Fruit fly (Drosophila melanogaster) whole organism, embryonic: Measurements from ENCODE around the gene CG5235.

Source experiments
- Adf1 ChIP-seq: fragments of 200-800 bp; sonication (Bioruptor generic); IDR thresholded peaks from 2 replicates; pipeline ENCODE4 v1.3.6; 2022; ENCODE audit warnings: missing biosample characterization, missing genetic modification characterization
- Antp ChIP-seq: fragments of 200-800 bp; sonication (Bioruptor generic); optimal IDR thresholded peaks from 3 replicates; lab custom pipeline; 2016; ENCODE audit warnings: missing biosample characterization, missing genetic modification characterization
- Bdp1 ChIP-seq: fragments of 200-800 bp; sonication (Bioruptor generic); optimal IDR thresholded peaks from 3 replicates; lab custom pipeline; 2016; ENCODE audit warnings: missing biosample characterization, missing genetic modification characterization
- Blimp-1 ChIP-seq: fragments of 200-800 bp; sonication (Bioruptor generic); optimal IDR thresholded peaks from 3 replicates; lab custom pipeline; 2018; ENCODE audit warnings: missing biosample characterization, missing genetic modification characterization, mild to moderate bottlenecking, moderate library complexity, missing genetic modification reagents
- CG10267 ChIP-seq: fragments of 200-800 bp; sonication (Bioruptor generic); optimal IDR thresholded peaks from 2 replicates; lab custom pipeline; 2018; ENCODE audit warnings: missing biosample characterization, mild to moderate bottlenecking, missing genetic modification characterization, moderate library complexity
- CG12155 ChIP-seq: fragments of 200-800 bp; sonication (Bioruptor generic); optimal IDR thresholded peaks from 3 replicates; lab custom pipeline; 2016; ENCODE audit warnings: missing biosample characterization, missing genetic modification characterization
- CG15011 ChIP-seq: fragments of 200-800 bp; sonication (Bioruptor generic); optimal IDR thresholded peaks from 3 replicates; lab custom pipeline; 2018; ENCODE audit warnings: missing biosample characterization, mild to moderate bottlenecking, missing genetic modification characterization
- CG1602 ChIP-seq: fragments of 200-800 bp; sonication (Bioruptor generic); optimal IDR thresholded peaks from 3 replicates; lab custom pipeline; 2016; ENCODE audit warnings: missing biosample characterization, missing genetic modification characterization
- CG16813 ChIP-seq: fragments of 200-800 bp; sonication (Bioruptor generic); IDR thresholded peaks from 3 replicates; pipeline ENCODE4 v1.3.6; 2022; ENCODE audit warnings: missing biosample characterization, missing genetic modification characterization; ENCODE audit not compliant: partially characterized antibody
- CG16863 ChIP-seq: fragments of 200-800 bp; sonication (Bioruptor generic); optimal IDR thresholded peaks from 3 replicates; lab custom pipeline; 2016; ENCODE audit warnings: missing biosample characterization, missing genetic modification characterization
- CG1792 ChIP-seq: fragments of 200-800 bp; sonication (Bioruptor generic); optimal IDR thresholded peaks from 2 replicates; lab custom pipeline; 2016; ENCODE audit warnings: missing biosample characterization, missing genetic modification characterization
- CG32772 ChIP-seq: fragments of 200-800 bp; sonication (Bioruptor generic); IDR thresholded peaks from 2 replicates; pipeline ENCODE4 v1.3.6; 2022; ENCODE audit warnings: missing biosample characterization, missing genetic modification characterization
- CG6683 ChIP-seq: fragments of 200-800 bp; sonication (Bioruptor generic); optimal IDR thresholded peaks from 2 replicates; lab custom pipeline; 2017; ENCODE audit warnings: missing biosample characterization, mild to moderate bottlenecking, missing genetic modification characterization, missing genetic modification reagents
- CG7372 ChIP-seq: fragments of 200-800 bp; sonication (Bioruptor generic); IDR thresholded peaks from 2 replicates; pipeline ENCODE4 v1.3.6; 2022; ENCODE audit warnings: missing biosample characterization, missing genetic modification characterization
- CG8359 ChIP-seq: fragments of 200-800 bp; sonication (Bioruptor generic); optimal IDR thresholded peaks from 2 replicates; lab custom pipeline; 2017; ENCODE audit warnings: missing biosample characterization, mild to moderate bottlenecking, missing genetic modification characterization, borderline replicate concordance
- Chrac-16 ChIP-seq: fragments of 200-800 bp; sonication (Bioruptor generic); optimal IDR thresholded peaks from 3 replicates; lab custom pipeline; 2016; ENCODE audit warnings: missing biosample characterization, missing genetic modification characterization
- D ChIP-seq, 2 experiments: fragments of 200-800 bp in 1 of 2; fragments of >200 bp in 1 of 2; sonication (Bioruptor generic) in 1 of 2; optimal IDR thresholded peaks; 2 replicates in 1 of 2; 3 replicates in 1 of 2; lab custom pipeline; 2017; ENCODE audit warnings: mild to moderate bottlenecking in 1 of 2, missing biosample characterization in 1 of 2, missing genetic modification characterization in 1 of 2, missing genetic modification reagents in 1 of 2
- Doc2 ChIP-seq: fragments of 200-800 bp; sonication (Bioruptor generic); IDR thresholded peaks from 2 replicates; pipeline ENCODE4 v1.3.6; 2022; ENCODE audit warnings: missing biosample characterization, missing genetic modification characterization
- Eip74EF ChIP-seq, 2 experiments: fragments of 200-800 bp in 1 of 2; fragments of >200 bp in 1 of 2; sonication (Bioruptor generic) in 1 of 2; optimal IDR thresholded peaks; 2 replicates each; lab custom pipeline; 2017 to 2019; ENCODE audit warnings: missing biosample characterization in 2 of 2, missing genetic modification characterization in 2 of 2, mild to moderate bottlenecking in 1 of 2, moderate library complexity in 1 of 2
- H2.0 ChIP-seq: fragments of 200-800 bp; sonication (Bioruptor generic); IDR thresholded peaks from 2 replicates; pipeline ENCODE4 v1.3.6; 2022; ENCODE audit warnings: missing biosample characterization, missing genetic modification characterization
- HLH4C ChIP-seq: fragments of 200-800 bp; sonication (Bioruptor generic); IDR thresholded peaks from 3 replicates; pipeline ENCODE4 v1.3.6; 2022; ENCODE audit warnings: missing biosample characterization, missing genetic modification characterization; ENCODE audit not compliant: partially characterized antibody
- Mad ChIP-seq: fragments of 200-800 bp; sonication (Bioruptor generic); optimal IDR thresholded peaks from 2 replicates; lab custom pipeline; 2016; ENCODE audit warnings: missing biosample characterization, missing genetic modification characterization
- Meics ChIP-seq: fragments of 200-800 bp; sonication (Bioruptor generic); optimal IDR thresholded peaks from 2 replicates; lab custom pipeline; 2017; ENCODE audit warnings: missing biosample characterization, mild to moderate bottlenecking, missing genetic modification characterization
- NFAT ChIP-seq: fragments of 200-800 bp; sonication (Bioruptor generic); IDR thresholded peaks from 2 replicates; pipeline ENCODE4 v1.3.6; 2022; ENCODE audit warnings: missing biosample characterization, missing genetic modification characterization
- Nf-YA ChIP-seq: fragments of 200-800 bp; sonication (Bioruptor generic); IDR thresholded peaks from 2 replicates; pipeline ENCODE4 v1.3.6; 2022; ENCODE audit warnings: missing biosample characterization, missing genetic modification characterization
- Optix ChIP-seq: fragments of 200-800 bp; sonication (Bioruptor generic); IDR thresholded peaks from 3 replicates; pipeline ENCODE4 v1.3.6; 2022; ENCODE audit warnings: missing biosample characterization, missing genetic modification characterization
- Sry-δ ChIP-seq: fragments of 200-800 bp; sonication (Bioruptor generic); optimal IDR thresholded peaks from 2 replicates; lab custom pipeline; 2016; ENCODE audit warnings: missing biosample characterization, missing genetic modification characterization
- Ssrp ChIP-seq: fragments of 200-800 bp; sonication (Bioruptor generic); optimal IDR thresholded peaks from 2 replicates; lab custom pipeline; 2018; ENCODE audit warnings: missing biosample characterization, mild to moderate bottlenecking, missing genetic modification characterization, moderate library complexity
- Taf1 ChIP-seq: fragments of 200-800 bp; sonication (Bioruptor generic); IDR thresholded peaks from 2 replicates; pipeline ENCODE4 v1.3.6; 2022; ENCODE audit warnings: missing biosample characterization, missing genetic modification characterization
- bsh ChIP-seq, 2 experiments: fragments of 200-800 bp; sonication (Bioruptor generic); optimal IDR thresholded peaks; 2 replicates each; lab custom pipeline; 2017 to 2018; ENCODE audit warnings: mild to moderate bottlenecking in 2 of 2, missing biosample characterization in 2 of 2, missing genetic modification characterization in 2 of 2, moderate library complexity in 1 of 2
- ci ChIP-seq: fragments of 200-800 bp; sonication (Bioruptor generic); IDR thresholded peaks from 3 replicates; pipeline ENCODE4 v1.3.6; 2022; ENCODE audit warnings: missing biosample characterization, missing genetic modification characterization
- crp ChIP-seq, 2 experiments: fragments of 200-800 bp; sonication (Bioruptor generic); optimal IDR thresholded peaks; 2 replicates in 1 of 2; 3 replicates in 1 of 2; lab custom pipeline; 2017; ENCODE audit warnings: missing biosample characterization in 2 of 2, missing genetic modification characterization in 2 of 2, mild to moderate bottlenecking in 1 of 2, moderate library complexity in 1 of 2
- cwo ChIP-seq: fragments of 200-800 bp; sonication (Bioruptor generic); optimal IDR thresholded peaks from 3 replicates; lab custom pipeline; 2017; ENCODE audit warnings: missing biosample characterization, missing genetic modification characterization, mild to moderate bottlenecking, moderate library complexity, missing genetic modification reagents
- danr ChIP-seq: fragments of 200-800 bp; sonication (Bioruptor generic); IDR thresholded peaks from 2 replicates; pipeline ENCODE4 v1.3.6; 2022; ENCODE audit warnings: missing biosample characterization, missing genetic modification characterization
- fru ChIP-seq: fragments of >200 bp; optimal IDR thresholded peaks from 2 replicates; lab custom pipeline; 2017
- jigr1 ChIP-seq: fragments of 200-800 bp; sonication (Bioruptor generic); IDR thresholded peaks from 3 replicates; pipeline ENCODE4 v1.3.6; 2022; ENCODE audit warnings: missing biosample characterization, missing genetic modification characterization
- klu ChIP-seq: fragments of 200-800 bp; sonication (Bioruptor generic); IDR thresholded peaks from 2 replicates; pipeline ENCODE4 v1.3.6; 2022; ENCODE audit warnings: missing biosample characterization, missing genetic modification characterization
- luna ChIP-seq: fragments of 200-800 bp; sonication (Bioruptor generic); optimal IDR thresholded peaks from 2 replicates; lab custom pipeline; 2016; ENCODE audit warnings: missing biosample characterization, missing genetic modification characterization
- nau ChIP-seq: fragments of 200-800 bp; sonication (Bioruptor generic); optimal IDR thresholded peaks from 3 replicates; lab custom pipeline; 2017; ENCODE audit warnings: missing biosample characterization, mild to moderate bottlenecking, missing genetic modification characterization, missing genetic modification reagents
- nerfin-2 ChIP-seq: fragments of 200-800 bp; sonication (Bioruptor generic); IDR thresholded peaks from 2 replicates; pipeline ENCODE4 v1.3.6; 2022; ENCODE audit warnings: missing biosample characterization, missing genetic modification characterization; ENCODE audit not compliant: partially characterized antibody
- repo ChIP-seq: fragments of 200-800 bp; sonication (Bioruptor generic); optimal IDR thresholded peaks from 2 replicates; lab custom pipeline; 2016; ENCODE audit warnings: missing biosample characterization, missing genetic modification characterization
- salm ChIP-seq: fragments of 200-800 bp; sonication (Bioruptor generic); optimal IDR thresholded peaks from 2 replicates; lab custom pipeline; 2018; ENCODE audit warnings: missing biosample characterization, mild to moderate bottlenecking, missing genetic modification characterization
- sc ChIP-seq, 3 experiments: fragments of >200 bp in 2 of 3; fragments of 200-800 bp in 1 of 3; sonication (Bioruptor generic) in 1 of 3; optimal IDR thresholded peaks; 2 replicates in 2 of 3; 3 replicates in 1 of 3; lab custom pipeline; 2017; ENCODE audit warnings: mild to moderate bottlenecking in 1 of 3, missing biosample characterization in 1 of 3, missing genetic modification characterization in 1 of 3, missing genetic modification reagents in 1 of 3
- shn ChIP-seq: fragments of 200-800 bp; sonication (Bioruptor generic); optimal IDR thresholded peaks from 3 replicates; lab custom pipeline; 2016; ENCODE audit warnings: missing biosample characterization, missing genetic modification characterization
- sim ChIP-seq: fragments of 200-800 bp; sonication (Bioruptor generic); IDR thresholded peaks from 2 replicates; pipeline ENCODE4 v1.3.6; 2022; ENCODE audit warnings: missing biosample characterization, missing genetic modification characterization
- slbo ChIP-seq: fragments of 200-800 bp; sonication (Bioruptor generic); IDR thresholded peaks from 2 replicates; pipeline ENCODE4 v1.3.6; 2022; ENCODE audit warnings: missing biosample characterization, missing genetic modification characterization
- slou ChIP-seq: fragments of 200-800 bp; sonication (Bioruptor generic); optimal IDR thresholded peaks from 3 replicates; lab custom pipeline; 2016; ENCODE audit warnings: missing biosample characterization, missing genetic modification characterization
- zen2 ChIP-seq: fragments of 200-800 bp; sonication (Bioruptor generic); IDR thresholded peaks from 3 replicates; pipeline ENCODE4 v1.3.6; 2022; ENCODE audit warnings: missing biosample characterization, missing genetic modification characterization; ENCODE audit not compliant: partially characterized antibody
- zfh2 ChIP-seq: fragments of 200-800 bp; sonication (Bioruptor generic); optimal IDR thresholded peaks from 2 replicates; lab custom pipeline; 2016; ENCODE audit warnings: missing biosample characterization, missing genetic modification characterization

CG5235 gene

DNA sequence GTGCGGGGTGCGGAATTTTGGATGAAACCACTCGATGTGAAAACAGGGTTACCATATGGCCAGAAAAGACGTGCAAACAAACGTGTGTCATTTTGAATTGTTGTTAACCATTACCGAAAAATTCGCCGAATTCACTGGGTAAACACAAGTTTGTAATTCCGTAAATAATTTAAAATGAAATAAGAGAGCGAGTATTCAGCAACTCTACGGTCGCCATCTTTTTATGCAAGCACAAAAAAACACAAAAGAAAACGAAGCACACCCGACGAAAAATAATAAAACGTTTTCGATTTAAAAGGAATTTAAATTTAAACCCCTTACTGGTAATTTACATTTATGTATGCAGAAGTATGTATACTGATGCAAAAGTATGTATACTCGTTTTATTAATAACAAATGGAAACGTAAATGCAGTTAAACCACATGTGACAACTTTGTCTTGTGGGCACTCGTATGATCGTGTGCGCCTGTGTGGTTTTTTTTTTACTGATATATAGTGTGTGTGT lies 44.3 kb downstream of the CG5235 start (continued):
- peak; percentile 78 for TF ChIP-seq klu (GFP tag; lab: Robert Waterston, UW)
- TF ChIP-seq D (optimal IDR thresholded peaks at IDR 0.05; lab: Kevin White, UChicago): no peak
- TF ChIP-seq D (GFP tag; optimal IDR thresholded peaks at IDR 0.05; lab: Kevin White, UChicago): peak; percentile 80
- TF ChIP-seq CG12155 (GFP tag; lab: Kevin White, UChicago): peak; percentile 93
- peak; percentile 70 for TF ChIP-seq Adf1
- TF ChIP-seq fru (lab: Kevin White, UChicago): no peak
- TF ChIP-seq nau (GFP tag; lab: Kevin White, UChicago): peak; percentile 85
- TF ChIP-seq CG32772 (GFP tag; lab: Robert Waterston, UW): peak; percentile 89
- no peak for TF ChIP-seq nerfin-2 (GFP tag; lab: Robert Waterston, UW)
- no peak for TF ChIP-seq CG16813 (GFP tag; lab: Robert Waterston, UW)
- TF ChIP-seq CG15011 (GFP tag; lab: Kevin White, UChicago): peak; percentile 86
- peak; percentile 86 for TF ChIP-seq slbo (GFP tag; lab: Robert Waterston, UW)
- TF ChIP-seq luna: peak; percentile 70
- 0 out of 3 replicates have a peak, but pooled peaks have one; percentile 48 for TF ChIP-seq jigr1 (GFP tag; lab: Robert Waterston, UW)
- peak; percentile 90 for TF ChIP-seq CG10267
- TF ChIP-seq sim: peak; percentile 78
- peak; percentile 93 for TF ChIP-seq Meics (GFP tag; lab: Kevin White, UChicago)
- TF ChIP-seq Bdp1: peak; percentile 84
- peak; percentile 53 for TF ChIP-seq CG8359 (GFP tag; lab: Kevin White, UChicago)
- TF ChIP-seq Ssrp: peak; percentile 92
- TF ChIP-seq Eip74EF (GFP tag; optimal IDR thresholded peaks at IDR 0.05; lab: Kevin White, UChicago): peak in 1 of 2 experiments; percentile 91
- peak; percentile 74; the same call in 1 of the 2 replicates for TF ChIP-seq Nf-YA (GFP tag; lab: Robert Waterston, UW)
- peak; percentile 61 for TF ChIP-seq slou (GFP tag; lab: Kevin White, UChicago)
- TF ChIP-seq Blimp-1 (GFP tag; lab: Kevin White, UChicago): peak; percentile 93
- peak in 1 of 2 experiments; percentile 44 for TF ChIP-seq crp (GFP tag; optimal IDR thresholded peaks at IDR 0.05; lab: Kevin White, UChicago)
- peak; percentile 83 for TF ChIP-seq CG6683
- TF ChIP-seq zen2 (GFP tag; lab: Robert Waterston, UW): no peak
- peak; percentile 84 for TF ChIP-seq Taf1 (GFP tag; lab: Robert Waterston, UW)
- no peak for TF ChIP-seq sc (optimal IDR thresholded peaks at IDR 0.05; lab: Kevin White, UChicago)
- peak; percentile 71 for TF ChIP-seq sc (GFP tag; optimal IDR thresholded peaks at IDR 0.05; lab: Kevin White, UChicago)
- peak; percentile 82; the same call in 2 of the 3 replicates for TF ChIP-seq Optix
- TF ChIP-seq ci: peak; percentile 97
- TF ChIP-seq cwo (GFP tag; lab: Kevin White, UChicago): peak; percentile 90
- TF ChIP-seq NFAT: peak; percentile 74
- no peak; the same call in none of the 2 replicates for TF ChIP-seq danr (GFP tag; lab: Robert Waterston, UW)
- peak; percentile 78 to 96 for TF ChIP-seq bsh (GFP tag; optimal IDR thresholded peaks at IDR 0.05; lab: Kevin White, UChicago)
- TF ChIP-seq CG1792: peak; percentile 89
- TF ChIP-seq CG1602: peak; percentile 87
- peak; percentile 89 for TF ChIP-seq CG16863 (GFP tag; lab: Kevin White, UChicago)
- TF ChIP-seq Antp (GFP tag; lab: Kevin White, UChicago): peak; percentile 72
- TF ChIP-seq HLH4C (GFP tag; lab: Robert Waterston, UW): no peak
- peak; percentile 96 for TF ChIP-seq salm (tag; lab: Kevin White, UChicago)
- TF ChIP-seq shn (GFP tag; lab: Kevin White, UChicago): peak; percentile 75
- peak; percentile 85 for TF ChIP-seq zfh2
- peak; percentile 89 for TF ChIP-seq Chrac-16 (GFP tag; lab: Kevin White, UChicago)
- TF ChIP-seq Mad (GFP tag; lab: Kevin White, UChicago): peak; percentile 88
- TF ChIP-seq H2.0 (GFP tag; lab: Robert Waterston, UW): peak; percentile 86
- TF ChIP-seq Sry-δ: peak; percentile 53
- peak; percentile 89 for TF ChIP-seq CG7372
- peak; percentile 73 for TF ChIP-seq repo (GFP tag; lab: Kevin White, UChicago)
- TF ChIP-seq Doc2: no peak
